Worm (Caenorhabditis elegans): ENCODE data around the gene dnj-20.
A peak's percentile ranks its signal among the peaks of the same experiment; 100 is the strongest.

DNA sequence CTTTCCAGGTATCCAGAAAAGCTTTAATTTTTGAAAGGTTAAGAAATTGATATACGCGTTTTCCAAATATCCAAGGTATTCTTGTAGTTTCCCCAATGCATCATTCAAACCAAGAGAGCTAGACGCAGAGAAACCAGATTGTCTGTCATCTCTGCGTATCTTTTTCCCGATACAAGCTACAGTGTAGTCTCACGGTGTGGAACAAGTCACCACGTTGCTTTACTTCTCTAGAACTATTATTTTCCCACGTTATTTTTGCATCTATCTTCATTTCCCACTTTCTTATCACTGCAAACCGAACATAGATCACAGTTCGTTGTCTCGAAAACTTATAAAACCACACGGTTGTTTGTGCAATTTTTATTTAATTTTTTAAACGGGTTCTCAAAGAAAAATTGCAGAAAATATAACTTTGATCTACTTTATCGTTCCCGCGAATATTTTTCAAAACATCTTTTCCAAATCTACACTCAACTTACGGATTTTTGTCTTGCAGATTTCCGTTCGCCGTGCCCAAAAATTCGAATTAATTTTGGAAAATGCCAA, 32.3 kb upstream of the dnj-20 start, which contains the start of gene gstk-1:
- TF ChIP-seq pbrm-1 (GFP tag; IDR thresholded peaks at IDR 0.05) (no peak), dpl-1 (GFP tag; optimal IDR thresholded peaks at IDR 0.05) (no peak), snpc-4 (GFP tag; optimal IDR thresholded peaks at IDR 0.05) (no peak), snpc-4 (tag; optimal IDR thresholded peaks at IDR 0.05) (no peak), lin-26 (GFP tag; IDR thresholded peaks at IDR 0.05) (no peak), hmg-1.2 (GFP tag; IDR thresholded peaks at IDR 0.05) (peak; percentile 26; the same call in 1 of the 2 replicates), nhr-120 (GFP tag; IDR thresholded peaks at IDR 0.05) (no peak), D2030.7 (GFP tag; IDR thresholded peaks at IDR 0.05) (no peak), unc-62 (GFP tag; optimal IDR thresholded peaks at IDR 0.05) (no peak), lag-1 (GFP tag; IDR thresholded peaks at IDR 0.05) (no peak)
